Worm (Caenorhabditis elegans) whole organism, L4/young adult: ENCODE measurements around the gene F53F4.12.

Source experiments
- W03F9.2 ChIP-seq: fragments of 150-350 bp; optimal IDR thresholded peaks from 2 replicates; lab custom pipeline; 2014; ENCODE audit warnings: missing biosample characterization, missing genetic modification characterization
- dao-5 ChIP-seq: sonication (generic microtip); optimal IDR thresholded peaks from 2 replicates; lab custom pipeline; 2016; ENCODE audit warnings: missing genotype, missing genetic modification characterization, moderate library complexity, missing compliant biosample characterization
- him-1 ChIP-seq: sonication (generic microtip); optimal IDR thresholded peaks from 2 replicates; lab custom pipeline; 2016; ENCODE audit warnings: missing genotype, missing genetic modification reagents, missing genetic modification characterization, missing compliant biosample characterization

DNA sequence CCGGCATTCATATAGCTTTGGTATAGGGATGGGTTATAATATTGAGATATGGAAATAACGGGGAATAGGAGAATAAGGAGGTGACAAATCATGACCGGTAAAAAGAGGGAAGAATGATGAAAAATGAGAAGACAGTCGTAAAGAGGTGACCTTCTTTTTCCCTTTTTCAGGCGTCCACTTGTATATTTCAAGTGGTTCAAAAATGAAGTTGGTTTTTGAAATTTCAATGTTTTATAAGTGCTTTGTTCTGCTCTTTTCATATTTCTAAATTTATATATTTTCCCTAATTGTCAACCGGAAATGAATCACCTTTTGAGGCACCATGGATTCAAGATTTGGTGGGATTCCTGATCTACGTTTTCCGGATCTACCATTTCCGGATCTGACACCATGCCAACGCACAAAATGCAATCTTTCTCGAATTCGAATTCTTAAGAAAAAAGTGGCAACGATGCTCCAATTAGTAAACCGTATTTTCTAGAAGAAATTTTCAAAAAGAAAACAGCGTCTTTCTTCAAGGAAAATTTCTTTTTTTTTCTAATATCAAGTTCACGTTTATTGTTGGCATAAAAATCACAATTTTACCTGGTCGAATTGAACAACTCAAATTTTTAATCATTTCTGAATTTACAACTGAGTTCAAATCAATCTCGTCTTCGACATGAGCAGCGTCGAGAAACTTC is 36.2 kb upstream of the F53F4.12 start, which contains the start of the genes F53F4.2 and F53F4.18:
- TF ChIP-seq dao-5 (tag; lab: Kevin White, UChicago), result no peak
- TF ChIP-seq him-1 (tag; lab: Kevin White, UChicago), result no peak
- TF ChIP-seq W03F9.2 (tag; lab: Kevin White, UChicago), result no peak
